Fruit fly (Drosophila melanogaster) whole organism, prepupa: ENCODE data around the gene Nfs1.
A peak's percentile ranks its signal among the peaks of the same experiment; 100 is the strongest.

Experiments
- CG10631 ChIP-seq: fragments of 200-800 bp; sonication (Bioruptor generic); optimal IDR thresholded peaks from 2 replicates; lab custom pipeline; 2016; ENCODE audit warnings: missing biosample characterization, missing genetic modification characterization
- CG11294 ChIP-seq: fragments of 200-800 bp; sonication (Bioruptor generic); IDR thresholded peaks from 2 replicates; pipeline ENCODE4 v1.3.6; 2022; ENCODE audit warnings: missing biosample characterization, missing genetic modification characterization
- CG11902 ChIP-seq: fragments of 200-800 bp; sonication (Bioruptor generic); optimal IDR thresholded peaks from 3 replicates; lab custom pipeline; 2016; ENCODE audit warnings: missing biosample characterization, missing genetic modification characterization
- CG15336 ChIP-seq: fragments of 200-800 bp; sonication (Bioruptor generic); IDR thresholded peaks from 2 replicates; pipeline ENCODE4 v1.3.6; 2022; ENCODE audit warnings: missing biosample characterization, missing genetic modification characterization
- CG16779 ChIP-seq: fragments of 200-800 bp; sonication (Bioruptor generic); optimal IDR thresholded peaks from 3 replicates; lab custom pipeline; 2017; ENCODE audit warnings: missing biosample characterization, mild to moderate bottlenecking, missing genetic modification characterization
- CG31627 ChIP-seq: fragments of 200-800 bp; sonication (Bioruptor generic); optimal IDR thresholded peaks from 3 replicates; lab custom pipeline; 2016; ENCODE audit warnings: missing biosample characterization, missing genetic modification characterization
- CG32006 ChIP-seq: fragments of 200-800 bp; sonication (Bioruptor generic); optimal IDR thresholded peaks from 3 replicates; lab custom pipeline; 2017; ENCODE audit warnings: missing biosample characterization, mild to moderate bottlenecking, missing genetic modification characterization
- CG4318 ChIP-seq: fragments of 200-800 bp; sonication (Bioruptor generic); optimal IDR thresholded peaks from 3 replicates; lab custom pipeline; 2017; ENCODE audit warnings: missing biosample characterization, mild to moderate bottlenecking, missing genetic modification characterization
- CG6163 ChIP-seq: fragments of 200-800 bp; sonication (Bioruptor generic); IDR thresholded peaks from 3 replicates; pipeline ENCODE4 v1.3.6; 2022; ENCODE audit warnings: missing biosample characterization, missing genetic modification characterization
- CG6276 ChIP-seq: fragments of 200-800 bp; sonication (Bioruptor generic); optimal IDR thresholded peaks from 2 replicates; lab custom pipeline; 2017; ENCODE audit warnings: missing biosample characterization, mild to moderate bottlenecking, missing genetic modification characterization
- CG6792 ChIP-seq: fragments of 200-800 bp; sonication (Bioruptor generic); optimal IDR thresholded peaks from 3 replicates; lab custom pipeline; 2016; ENCODE audit warnings: missing biosample characterization, missing genetic modification characterization
- CG6854 ChIP-seq: fragments of 200-800 bp; sonication (Bioruptor generic); optimal IDR thresholded peaks from 2 replicates; lab custom pipeline; 2017; ENCODE audit warnings: missing biosample characterization, mild to moderate bottlenecking, missing genetic modification characterization
- CG8119 ChIP-seq: fragments of 200-800 bp; sonication (Bioruptor generic); IDR thresholded peaks from 3 replicates; pipeline ENCODE4 v1.3.6; 2022; ENCODE audit warnings: missing biosample characterization, missing genetic modification characterization
- Eip75B ChIP-seq: fragments of 200-800 bp; sonication (Bioruptor generic); optimal IDR thresholded peaks from 3 replicates; lab custom pipeline; 2016; ENCODE audit warnings: missing biosample characterization, missing genetic modification characterization
- Eip78C ChIP-seq: fragments of 200-800 bp; sonication (Bioruptor generic); peaks from one replicate; lab custom pipeline; 2016; ENCODE audit warnings: missing biosample characterization, missing genetic modification characterization
- Ets21C ChIP-seq: fragments of 200-800 bp; sonication (Bioruptor generic); optimal IDR thresholded peaks from 3 replicates; lab custom pipeline; 2016; ENCODE audit warnings: missing biosample characterization, missing genetic modification characterization
- Gug ChIP-seq: fragments of 200-800 bp; sonication (Bioruptor generic); IDR thresholded peaks from 2 replicates; pipeline ENCODE4 v1.3.6; 2022; ENCODE audit warnings: missing biosample characterization, missing genetic modification characterization
- Hr38 ChIP-seq: sonication (Bioruptor generic); optimal IDR thresholded peaks from 2 replicates; lab custom pipeline; 2016; ENCODE audit warnings: missing biosample characterization, missing genetic modification characterization
- Hr4 ChIP-seq: fragments of 200-800 bp; sonication (Bioruptor generic); optimal IDR thresholded peaks from 3 replicates; lab custom pipeline; 2016; ENCODE audit warnings: missing biosample characterization, missing genetic modification characterization
- Met ChIP-seq: fragments of 200-800 bp; sonication (Bioruptor generic); optimal IDR thresholded peaks from 3 replicates; lab custom pipeline; 2016; ENCODE audit warnings: missing biosample characterization, missing genetic modification characterization
- OdsH ChIP-seq: fragments of 200-800 bp; sonication (Bioruptor generic); optimal IDR thresholded peaks from 3 replicates; lab custom pipeline; 2016; ENCODE audit warnings: missing biosample characterization, missing genetic modification characterization
- Smox ChIP-seq: fragments of 200-800 bp; sonication (Bioruptor generic); optimal IDR thresholded peaks from 3 replicates; lab custom pipeline; 2016; ENCODE audit warnings: missing biosample characterization, missing genetic modification characterization
- Sox14 ChIP-seq: fragments of 200-800 bp; sonication (Bioruptor generic); optimal IDR thresholded peaks from 3 replicates; lab custom pipeline; 2016; ENCODE audit warnings: missing biosample characterization, missing genetic modification characterization
- Sox15 ChIP-seq: fragments of 200-800 bp; sonication (Bioruptor generic); optimal IDR thresholded peaks from 3 replicates; lab custom pipeline; 2016; ENCODE audit warnings: missing biosample characterization, missing genetic modification characterization
- acj6 ChIP-seq: fragments of 200-800 bp; sonication (Bioruptor generic); optimal IDR thresholded peaks from 3 replicates; lab custom pipeline; 2016; ENCODE audit warnings: missing biosample characterization, missing genetic modification characterization
- cyc ChIP-seq: fragments of 200-800 bp; sonication (Bioruptor generic); optimal IDR thresholded peaks from 3 replicates; lab custom pipeline; 2016; ENCODE audit warnings: missing biosample characterization, missing genetic modification characterization
- dsx ChIP-seq: fragments of 200-800 bp; optimal IDR thresholded peaks from 3 replicates; lab custom pipeline; 2019; ENCODE audit warnings: missing biosample characterization, mild to moderate bottlenecking, missing genetic modification characterization, moderate library complexity; ENCODE audit not compliant: poor library complexity, severe bottlenecking
- esn ChIP-seq: fragments of 200-800 bp; sonication (Bioruptor generic); optimal IDR thresholded peaks from 2 replicates; lab custom pipeline; 2016; ENCODE audit warnings: missing biosample characterization, mild to moderate bottlenecking, missing genetic modification characterization, moderate library complexity
- fd59A ChIP-seq: fragments of 200-800 bp; sonication (Bioruptor generic); optimal IDR thresholded peaks from 2 replicates; lab custom pipeline; 2017; ENCODE audit warnings: missing biosample characterization, mild to moderate bottlenecking, missing genetic modification characterization, missing genetic modification reagents
- fkh ChIP-seq: fragments of 200-800 bp; sonication (Bioruptor generic); optimal IDR thresholded peaks from 3 replicates; lab custom pipeline; 2017; ENCODE audit warnings: missing biosample characterization, mild to moderate bottlenecking, missing genetic modification characterization, moderate library complexity
- lz ChIP-seq: fragments of 200-800 bp; sonication (Bioruptor generic); optimal IDR thresholded peaks from 3 replicates; lab custom pipeline; 2016; ENCODE audit warnings: missing biosample characterization, missing genetic modification characterization
- pdm3 ChIP-seq: fragments of 200-800 bp; sonication (Bioruptor generic); optimal IDR thresholded peaks from 3 replicates; lab custom pipeline; 2016; ENCODE audit warnings: missing biosample characterization, missing genetic modification characterization
- salr ChIP-seq, 2 experiments: fragments of 200-800 bp; sonication (Bioruptor generic); optimal IDR thresholded peaks; 3 replicates each; lab custom pipeline; 2016 to 2018; ENCODE audit warnings: missing biosample characterization in 2 of 2, missing genetic modification characterization in 2 of 2, mild to moderate bottlenecking in 1 of 2
- spab ChIP-seq: fragments of 200-800 bp; sonication (Bioruptor generic); optimal IDR thresholded peaks from 2 replicates; lab custom pipeline; 2017; ENCODE audit warnings: missing biosample characterization, mild to moderate bottlenecking, missing genetic modification characterization, missing genetic modification reagents

The Nfs1 gene

DNA sequence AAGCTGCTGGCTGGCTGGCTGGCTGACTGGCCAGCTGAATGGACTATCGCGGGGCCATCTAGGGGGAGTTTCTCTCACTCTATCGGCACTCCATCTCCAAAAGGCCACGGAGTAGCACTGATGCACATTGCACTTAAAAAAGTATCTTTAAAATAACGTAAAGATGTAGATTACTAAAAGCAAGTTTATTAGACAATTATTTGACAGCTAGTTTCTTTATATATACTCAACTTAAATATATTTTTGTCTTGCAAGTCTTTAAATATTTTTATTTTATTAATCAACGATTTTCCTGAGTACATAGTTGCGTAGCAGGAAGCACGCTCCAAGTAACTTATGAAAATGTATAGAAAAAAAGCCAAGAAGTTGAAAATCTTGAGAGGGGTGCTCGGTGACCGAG lies 22.5 kb upstream of the Nfs1 start (continued):
- TF ChIP-seq salr (GFP tag; optimal IDR thresholded peaks at IDR 0.05; lab: Kevin White, UChicago) (no peak), pdm3 (GFP tag; lab: Kevin White, UChicago) (no peak), Hr4 (no peak), Met (GFP tag; lab: Kevin White, UChicago) (no peak), CG6276 (GFP tag; lab: Kevin White, UChicago) (no peak), fkh (GFP tag; lab: Kevin White, UChicago) (no peak), Gug (GFP tag; lab: Robert Waterston, UW) (no peak), CG4318 (no peak), Eip75B (GFP tag; lab: Kevin White, UChicago) (no peak), OdsH (GFP tag; lab: Kevin White, UChicago) (no peak), CG15336 (peak; percentile 37; the same call in 1 of the 2 replicates), CG6854 (no peak), CG11902 (GFP tag; lab: Kevin White, UChicago) (no peak)

DNA sequence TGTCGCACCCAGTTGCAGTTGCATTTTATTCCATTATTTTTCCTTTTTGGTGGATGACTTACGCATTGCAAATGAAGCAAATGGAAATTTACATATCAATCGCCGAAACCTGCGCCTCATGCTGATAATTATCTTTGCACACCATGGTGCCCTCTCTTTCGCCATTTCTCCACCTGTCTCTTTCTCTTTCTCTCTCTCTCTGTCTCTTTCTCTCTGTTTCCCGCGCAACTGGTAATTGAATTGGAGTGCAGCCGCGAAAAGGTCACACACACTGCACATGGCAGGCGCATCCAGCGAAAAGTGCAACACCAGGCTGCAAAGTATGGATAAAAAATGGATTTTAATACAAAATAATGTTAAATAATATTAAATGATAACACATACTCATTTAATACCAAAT lies 21.7 kb upstream of the Nfs1 start:
- TF ChIP-seq CG10631 (GFP tag; lab: Kevin White, UChicago): no peak
- no peak for TF ChIP-seq fd59A (GFP tag; lab: Kevin White, UChicago)
- TF ChIP-seq CG15336: no peak
- no peak for TF ChIP-seq CG6163 (GFP tag; lab: Robert Waterston, UW)
- no peak for TF ChIP-seq spab (GFP tag; lab: Kevin White, UChicago)
- no peak for TF ChIP-seq CG11294 (GFP tag; lab: Robert Waterston, UW)
- TF ChIP-seq Met (GFP tag; lab: Kevin White, UChicago): no peak
- TF ChIP-seq, all 60 proteins: peak for 0

DNA sequence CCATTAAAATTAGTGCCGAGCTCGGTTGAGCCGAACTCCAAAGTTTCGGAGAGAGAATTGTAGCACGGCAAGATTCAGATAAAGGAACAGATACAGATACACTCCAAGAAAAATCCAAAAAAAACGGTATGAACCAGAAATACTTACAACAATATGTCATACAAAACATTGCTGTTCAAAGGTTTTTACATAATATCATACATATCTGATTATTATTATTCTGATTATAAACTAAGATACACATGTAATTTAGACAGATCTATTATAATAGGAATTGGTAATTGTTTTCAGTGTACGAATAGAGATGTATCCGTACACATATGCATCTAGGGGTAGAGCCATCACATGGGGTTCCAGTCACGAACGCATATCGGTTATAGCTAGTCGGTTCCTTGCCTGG lies 19.4 kb upstream of the Nfs1 start:
- TF ChIP-seq CG32006 (GFP tag; lab: Kevin White, UChicago): peak; percentile 20
- TF ChIP-seq Eip75B (GFP tag; lab: Kevin White, UChicago): no peak
- no peak for TF ChIP-seq CG16779 (tag; lab: Kevin White, UChicago)
- peak; percentile 0 for TF ChIP-seq acj6 (GFP tag; lab: Kevin White, UChicago)

DNA sequence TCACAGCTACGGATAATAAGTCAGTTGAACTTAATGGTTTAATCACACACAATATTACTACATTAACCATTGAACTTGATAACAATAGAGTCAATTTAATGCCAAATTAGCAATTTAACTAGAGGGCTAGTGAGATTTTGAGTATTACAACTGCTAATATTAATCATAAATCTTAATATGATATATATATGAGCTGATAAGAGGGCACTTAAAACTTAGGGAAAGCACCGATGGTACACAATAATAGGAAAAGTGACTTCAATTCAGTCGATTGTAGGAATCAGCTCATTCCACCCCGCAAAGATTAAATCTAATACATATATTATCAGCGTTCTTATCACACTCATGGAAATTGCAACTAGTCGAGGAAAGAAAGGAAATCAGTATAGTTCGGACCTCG lies 18.2 kb upstream of the Nfs1 start, which contains the start of gene CG16965:
Gene CG16965 (plus strand): TSS at position 382 of the 400 bp plus-strand sequence.
- TF ChIP-seq CG11294 (GFP tag; lab: Robert Waterston, UW) (no peak), Eip78C (peak; percentile 52)

DNA sequence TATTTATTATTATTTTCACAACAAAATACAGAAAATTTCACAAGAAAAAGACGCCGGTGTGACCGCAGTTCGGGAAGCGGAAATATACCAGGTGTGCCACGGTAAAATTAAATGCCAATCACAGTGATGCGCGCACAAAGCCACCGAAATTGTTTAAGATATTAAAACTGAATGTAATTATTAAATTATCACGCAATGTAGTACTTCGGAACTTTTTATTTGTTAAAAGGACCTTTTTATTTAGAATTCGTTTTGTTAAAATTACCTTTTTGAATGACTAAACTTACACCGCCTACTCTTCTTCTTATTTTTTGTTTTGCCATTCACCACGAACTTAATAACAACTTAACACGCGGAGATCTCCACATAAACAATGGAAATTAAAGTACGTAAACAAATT lies 11.5 kb upstream of the Nfs1 start, which contains the start of the genes CG6686 and CG34163:
Gene CG6686 (minus strand): TSS at position 95 of the 400 bp plus-strand sequence.
Gene CG34163 (plus strand): TSS at position 326 of the 400 bp plus-strand sequence.
- TF ChIP-seq Ets21C: peak; percentile 43
- peak; percentile 20; the same call in 1 of the 2 replicates for TF ChIP-seq CG15336
- TF ChIP-seq Sox14 (GFP tag; lab: Kevin White, UChicago): peak; percentile 79
- TF ChIP-seq Sox15 (GFP tag; lab: Kevin White, UChicago): peak; percentile 14
- TF ChIP-seq CG8119 (GFP tag; lab: Robert Waterston, UW): no peak; the same call in 2 of the 3 replicates
- no peak for TF ChIP-seq fkh (GFP tag; lab: Kevin White, UChicago)
- TF ChIP-seq esn (GFP tag; lab: Kevin White, UChicago): peak; percentile 69
- no peak for TF ChIP-seq Gug (GFP tag; lab: Robert Waterston, UW)
- no peak for TF ChIP-seq dsx
- TF ChIP-seq Eip78C: peak; percentile 69
- TF ChIP-seq CG6792 (GFP tag; lab: Kevin White, UChicago): peak; percentile 51
- no peak for TF ChIP-seq CG32006 (GFP tag; lab: Kevin White, UChicago)
- TF ChIP-seq cyc (GFP tag; lab: Kevin White, UChicago): peak; percentile 46
- no peak for TF ChIP-seq CG10631 (GFP tag; lab: Kevin White, UChicago)
- TF ChIP-seq lz: peak; percentile 55
- TF ChIP-seq Hr38: no peak
- TF ChIP-seq CG31627: peak; percentile 46
- TF ChIP-seq CG6163 (GFP tag; lab: Robert Waterston, UW): 0 out of 3 replicates have a peak, but pooled peaks have one; percentile 19
- no peak for TF ChIP-seq Smox (GFP tag; lab: Kevin White, UChicago)
